Worm (Caenorhabditis elegans): Measurements from ENCODE around the gene ubc-26.

- TF ChIP-seq him-1 (tag; optimal IDR thresholded peaks at IDR 0.05), result no peak
- TF ChIP-seq dao-5 (tag; optimal IDR thresholded peaks at IDR 0.05), result no peak
- no peak for TF ChIP-seq W03F9.2 (tag; optimal IDR thresholded peaks at IDR 0.05)
Measured at ce11 chrII:2923617-2924016, 23.5 kb upstream of the ubc-26 start, which contains the start of gene ZK355.2.
